Worm (Caenorhabditis elegans) whole organism, midembryonic: Measurements from ENCODE around the gene clec-21.
"Not testable (repeated sequence)": the region's sequence is repeated elsewhere in the genome, so short reads cannot be mapped to it uniquely, and the experiment has no call there.

Source experiments
- T22C8.4 ChIP-seq: fragments of 200-800 bp; sonication (Bioruptor generic); IDR thresholded peaks from 2 replicates; pipeline ENCODE4 v1.3.6; 2022; ENCODE audit warnings: missing genetic modification characterization, missing compliant biosample characterization
- cog-1 ChIP-seq: sonication (generic microtip); optimal IDR thresholded peaks from 2 replicates; lab custom pipeline; 2016; ENCODE audit warnings: missing genetic modification characterization, missing compliant biosample characterization
- flt-1 ChIP-seq: fragments of 200-800 bp; sonication (Bioruptor generic); IDR thresholded peaks from 2 replicates; pipeline ENCODE4 v1.3.6; 2022; ENCODE audit warnings: missing genetic modification characterization, missing compliant biosample characterization
- klf-2 ChIP-seq: fragments of 200-800 bp; sonication (Bioruptor generic); conservative IDR thresholded peaks from 2 replicates; pipeline ENCODE4 v1.3.6; 2022; ENCODE audit warnings: missing genetic modification reagents, missing genetic modification characterization, missing compliant biosample characterization
- med-1 ChIP-seq: sonication (generic microtip); optimal IDR thresholded peaks from 2 replicates; lab custom pipeline; 2017; ENCODE audit warnings: missing genetic modification characterization, mild to moderate bottlenecking, missing compliant biosample characterization, antibody characterized with exemption, missing genetic modification reagents; ENCODE audit not compliant: insufficient read depth
- ref-1 ChIP-seq: fragments of 200-800 bp; sonication (Bioruptor generic); conservative IDR thresholded peaks from 2 replicates; pipeline ENCODE4 v1.3.6; 2022; ENCODE audit warnings: missing genetic modification reagents, missing genetic modification characterization, missing compliant biosample characterization
- tab-1 ChIP-seq: fragments of 200-800 bp; sonication (Bioruptor generic); IDR thresholded peaks from 2 replicates; pipeline ENCODE4 v1.3.6; 2022; ENCODE audit warnings: missing genetic modification characterization, missing compliant biosample characterization
- ztf-23 ChIP-seq: fragments of 200-800 bp; sonication (Bioruptor generic); IDR thresholded peaks from 2 replicates; pipeline ENCODE4 v1.3.6; 2022; ENCODE audit warnings: missing genetic modification reagents, missing genetic modification characterization, missing compliant biosample characterization
- ztf-29 ChIP-seq: fragments of 200-800 bp; sonication (Bioruptor generic); IDR thresholded peaks from 2 replicates; pipeline ENCODE4 v1.3.6; 2022; ENCODE audit warnings: missing genetic modification reagents, missing genetic modification characterization, missing compliant biosample characterization

DNA sequence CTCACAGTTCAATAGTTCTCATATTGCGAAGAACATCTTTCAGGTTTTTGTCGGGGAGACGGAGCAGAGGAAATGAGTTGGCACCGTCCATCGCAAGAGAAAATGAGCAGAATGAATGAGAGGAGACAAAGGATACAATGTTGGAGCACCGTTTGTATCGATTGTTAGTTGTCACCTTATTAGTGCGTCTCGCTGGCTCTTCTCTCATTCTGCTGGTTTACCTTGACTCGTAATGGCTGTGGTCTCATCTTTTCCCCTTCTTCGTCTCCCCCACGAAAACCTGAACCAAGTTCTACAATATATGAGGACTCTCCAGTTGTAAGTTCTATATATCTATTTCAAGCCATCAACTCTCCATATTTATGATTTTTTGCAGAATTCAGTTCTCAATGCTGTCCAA, 27.8 kb downstream of the clec-21 start, which contains the start of the genes fbxb-54 and fbxb-50:
- not testable (repeated sequence) for TF ChIP-seq cog-1 (tag; lab: Kevin White, UChicago); T22C8.4 (GFP tag; lab: Robert Waterston, UW); med-1 (GFP tag; lab: Kevin White, UChicago); tab-1 (GFP tag; lab: Robert Waterston, UW); flt-1 (GFP tag; lab: Robert Waterston, UW); ref-1 (GFP tag; lab: Robert Waterston, UW); klf-2 (GFP tag; lab: Robert Waterston, UW); ztf-23 (GFP tag; lab: Robert Waterston, UW); ztf-29
